Worm (Caenorhabditis elegans): Measurements from ENCODE around the gene C08F8.2.

ce11 chrIV:11180077-11180476 lies 29.3 kb downstream of the C08F8.2 start:
- TF ChIP-seq tbp1 (GFP tag; optimal IDR thresholded peaks at IDR 0.05) (no peak), cebp-1 (GFP tag; IDR thresholded peaks at IDR 0.05) (no peak), cebp-1 (tag; optimal IDR thresholded peaks at IDR 0.05) (no peak), ama-1 (optimal IDR thresholded peaks at IDR 0.05) (no peak), ama-1 (GFP tag; optimal IDR thresholded peaks at IDR 0.05) (no peak), K11D2.4 (GFP tag; IDR thresholded peaks at IDR 0.05) (no peak), attf-3 (GFP tag; conservative IDR thresholded peaks at IDR 0.05) (no peak), ets-4 (GFP tag; optimal IDR thresholded peaks at IDR 0.05) (no peak), F39B2.1 (GFP tag; IDR thresholded peaks at IDR 0.05) (no peak), rcor-1 (GFP tag; IDR thresholded peaks at IDR 0.05) (no peak), atf-7 (tag; optimal IDR thresholded peaks at IDR 0.05) (no peak), bed-1 (GFP tag; IDR thresholded peaks at IDR 0.05) (no peak), xnd-1 (tag; optimal IDR thresholded peaks at IDR 0.05) (no peak), tlf-1 (GFP tag; optimal IDR thresholded peaks at IDR 0.05) (no peak), Y67H2A.10 (GFP tag; conservative IDR thresholded peaks at IDR 0.05) (no peak), him-1 (tag; optimal IDR thresholded peaks at IDR 0.05) (no peak)
